Worm (Caenorhabditis elegans) whole organism, L4 larva: ENCODE measurements around the gene nlp-52.

Source experiments
- D1046.2 ChIP-seq: fragments of 200-800 bp; sonication (Bioruptor generic); IDR thresholded peaks from 2 replicates; pipeline ENCODE4 v1.3.6; 2022; ENCODE audit warnings: missing genetic modification characterization, missing compliant biosample characterization
- F26F4.8 ChIP-seq: fragments of 200-800 bp; sonication (Bioruptor generic); conservative IDR thresholded peaks from 2 replicates; pipeline ENCODE4 v1.3.6; 2022; ENCODE audit warnings: missing genetic modification characterization, missing compliant biosample characterization
- Y105C5A.15 ChIP-seq: fragments of 200-800 bp; sonication (Bioruptor generic); IDR thresholded peaks from 2 replicates; pipeline ENCODE4 v1.3.6; 2022; ENCODE audit warnings: missing genetic modification characterization, missing compliant biosample characterization
- ZK337.2 ChIP-seq: fragments of 200-800 bp; sonication (Bioruptor generic); IDR thresholded peaks from 2 replicates; pipeline ENCODE4 v1.3.6; 2022; ENCODE audit warnings: missing genetic modification reagents, missing genetic modification characterization, missing compliant biosample characterization
- aha-1 ChIP-seq: fragments of 150-350 bp; peaks from one replicate; lab custom pipeline; 2014; ENCODE audit warnings: missing biosample characterization, missing genetic modification characterization
- ama-1 ChIP-seq: fragments of 150-350 bp; optimal IDR thresholded peaks from 2 replicates; lab custom pipeline; 2014; ENCODE audit warnings: inconsistent platforms, mixed read lengths
- ceh-28 ChIP-seq: fragments of 150-350 bp; optimal IDR thresholded peaks from 2 replicates; lab custom pipeline; 2014; ENCODE audit warnings: missing biosample characterization, missing genetic modification reagents, missing genetic modification characterization
- dpl-1 ChIP-seq: fragments of 150-350 bp; optimal IDR thresholded peaks from 2 replicates; lab custom pipeline; 2014; ENCODE audit warnings: missing biosample characterization, missing genetic modification reagents, missing genetic modification characterization
- egl-43 ChIP-seq: fragments of 200-800 bp; sonication (Bioruptor generic); IDR thresholded peaks from 2 replicates; pipeline ENCODE4 v1.3.6; 2022; ENCODE audit warnings: missing genetic modification reagents, missing genetic modification characterization, missing compliant biosample characterization
- hif-1 ChIP-seq, 2 experiments: sonication (generic microtip); optimal IDR thresholded peaks; 2 replicates each; lab custom pipeline; 2016 to 2017; ENCODE audit warnings: missing compliant biosample characterization in 2 of 2, missing genetic modification characterization in 2 of 2, missing genetic modification reagents in 2 of 2, missing genotype in 2 of 2, mild to moderate bottlenecking in 1 of 2
- lin-38 ChIP-seq: fragments of 200-800 bp; sonication (Bioruptor generic); IDR thresholded peaks from 2 replicates; pipeline ENCODE4 v1.3.6; 2022; ENCODE audit warnings: missing genetic modification reagents, missing genetic modification characterization, missing compliant biosample characterization
- madf-5 ChIP-seq, 2 experiments: fragments of 200-800 bp; sonication (Bioruptor generic); IDR thresholded peaks; 2 replicates each; pipeline ENCODE4 v1.3.6; 2022; ENCODE audit warnings: missing compliant biosample characterization in 2 of 2, missing genetic modification characterization in 2 of 2
- mdt-29 ChIP-seq: fragments of 200-800 bp; sonication (Bioruptor generic); IDR thresholded peaks from 2 replicates; pipeline ENCODE4 v1.3.6; 2022; ENCODE audit warnings: missing genetic modification reagents, missing genetic modification characterization, missing compliant biosample characterization
- nhr-111 ChIP-seq: fragments of 200-800 bp; sonication (Bioruptor generic); optimal IDR thresholded peaks from 2 replicates; lab custom pipeline; 2018; ENCODE audit warnings: mild to moderate bottlenecking, missing genetic modification characterization, missing compliant biosample characterization
- set-16 ChIP-seq: fragments of 200-800 bp; sonication (Bioruptor generic); IDR thresholded peaks from 2 replicates; pipeline ENCODE4 v1.3.6; 2022; ENCODE audit warnings: missing genetic modification reagents, missing genetic modification characterization, missing compliant biosample characterization
- snpc-1.2 ChIP-seq: fragments of 200-800 bp; sonication (Bioruptor generic); IDR thresholded peaks from 2 replicates; pipeline ENCODE4 v1.3.6; 2022; ENCODE audit warnings: missing genetic modification reagents, missing genetic modification characterization, missing compliant biosample characterization
- spr-1 ChIP-seq: sonication (generic microtip); optimal IDR thresholded peaks from 2 replicates; lab custom pipeline; 2016; ENCODE audit warnings: mild to moderate bottlenecking, missing genetic modification characterization, missing compliant biosample characterization
- unc-62 ChIP-seq, 3 experiments: fragments of 150-350 bp in 1 of 3; sonication (generic microtip); optimal IDR thresholded peaks in 2 of 3; peaks in 1 of 3; 1 replicate in 1 of 3; 2 replicates in 2 of 3; lab custom pipeline; 2014 to 2017; ENCODE audit warnings: missing biosample characterization in 3 of 3, missing genetic modification characterization in 3 of 3, missing genetic modification reagents in 3 of 3, missing genotype in 1 of 3

nlp-52 gene

DNA sequence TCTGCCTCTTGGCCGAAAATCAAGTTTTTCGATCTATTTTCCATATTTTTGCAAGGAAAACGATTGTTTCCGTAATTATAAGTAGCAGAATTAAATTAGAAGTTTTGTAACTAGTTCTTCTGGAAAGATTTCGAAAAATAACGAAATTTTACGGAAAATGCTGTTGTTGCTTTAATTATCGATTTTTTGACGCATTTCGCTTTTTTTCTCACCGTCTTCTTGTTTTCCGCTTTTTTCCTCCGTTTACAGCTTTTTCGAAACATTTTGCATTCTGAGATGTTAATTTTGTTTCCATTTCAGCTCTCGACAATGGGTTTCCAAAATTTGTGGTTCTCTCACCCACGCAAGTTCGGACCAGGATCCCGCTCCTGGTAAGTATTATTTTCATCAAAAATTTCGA is 32.4 kb downstream of the nlp-52 start, which contains the start of gene rps-29:
Gene rps-29, plus strand, starts transcription at position 301 of the 400 bp plus-strand sequence.
- TF ChIP-seq aha-1 (tag; lab: Kevin White, UChicago) (peak; percentile 1), F26F4.8 (no peak), ceh-28 (tag; lab: Kevin White, UChicago) (peak; percentile 15)

DNA sequence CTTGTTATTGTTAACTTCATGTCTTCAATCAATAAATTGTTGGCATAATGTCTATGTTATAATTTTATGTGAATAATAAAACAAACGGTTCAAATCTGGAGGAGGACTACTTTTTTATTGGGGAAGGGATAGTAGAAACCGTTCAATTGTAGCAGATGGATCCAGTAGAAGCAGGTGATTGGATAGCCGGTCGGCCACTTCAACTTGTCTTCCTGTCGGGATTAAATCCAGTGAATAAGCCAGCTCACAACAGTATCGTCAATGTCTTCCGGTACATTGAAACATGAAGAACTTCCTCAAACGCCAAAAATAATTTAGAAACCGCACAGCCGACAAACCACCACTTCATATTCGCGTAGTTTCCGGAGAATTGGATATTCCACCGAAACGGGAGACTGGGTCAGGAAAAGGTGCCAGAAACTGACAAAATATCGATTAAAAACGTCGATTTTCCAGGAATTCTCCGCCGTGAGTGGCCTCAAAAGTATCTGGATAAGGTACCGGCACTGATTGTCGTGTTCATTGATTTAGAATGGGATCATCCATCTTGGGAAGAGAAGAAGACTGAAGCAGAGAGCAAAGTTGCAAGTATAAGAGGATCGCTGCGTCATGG is 33.5 kb downstream of the nlp-52 start, which contains the start of gene trpp-11:
Gene trpp-11, plus strand, starts transcription at position 153 of the 613 bp plus-strand sequence.
- peak; percentile 55 for TF ChIP-seq lin-38 (GFP tag; lab: Robert Waterston, UW)
- peak in 1 of 2 experiments; percentile 65 for TF ChIP-seq unc-62 (GFP tag; optimal IDR thresholded peaks at IDR 0.05 in 1 of 2; lab: Kevin White, UChicago)
- TF ChIP-seq unc-62 (tag; optimal IDR thresholded peaks at IDR 0.05; lab: Kevin White, UChicago), result no peak
- TF ChIP-seq ama-1 (lab: Kevin White, UChicago), result peak; percentile 43
- no peak for TF ChIP-seq hif-1 (tag; optimal IDR thresholded peaks at IDR 0.05; lab: Kevin White, UChicago)
- TF ChIP-seq D1046.2, result 0 out of 2 replicates have a peak, but pooled peaks have one; percentile 52
- TF ChIP-seq nhr-111 (GFP tag; lab: Kevin White, UChicago), result no peak
- TF ChIP-seq madf-5 (GFP tag; IDR thresholded peaks at IDR 0.05; lab: Robert Waterston, UW), result 0 out of 4 replicates have a peak, but pooled peaks of 1 of the 2 experiments have one; percentile 3
- 0 out of 2 replicates have a peak, but pooled peaks have one; percentile 15 for TF ChIP-seq egl-43 (GFP tag; lab: Robert Waterston, UW)

DNA sequence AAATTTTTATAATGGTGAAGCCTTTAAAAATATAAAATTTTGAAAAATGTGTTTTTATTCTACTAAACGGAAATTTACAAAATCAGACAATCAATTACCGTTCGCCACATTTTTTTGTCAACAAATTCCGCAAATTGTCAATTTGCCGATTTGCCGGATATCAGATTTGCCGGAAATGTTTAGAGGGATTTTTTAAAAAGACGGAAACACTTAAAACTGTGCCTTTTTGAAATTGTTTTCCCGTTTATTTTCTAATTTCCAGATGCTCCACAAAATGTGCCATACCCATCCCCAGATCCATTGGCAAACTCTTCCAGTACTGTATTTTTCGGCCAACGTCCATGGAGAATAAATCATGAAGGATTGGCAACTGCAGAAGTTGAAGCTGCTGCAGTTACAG is 35.9 kb downstream of the nlp-52 start:
- TF ChIP-seq spr-1, result no peak
- peak in 1 of 2 experiments; percentile 55 for TF ChIP-seq unc-62 (GFP tag; optimal IDR thresholded peaks at IDR 0.05 in 1 of 2; lab: Kevin White, UChicago)
- no peak for TF ChIP-seq unc-62 (tag; optimal IDR thresholded peaks at IDR 0.05; lab: Kevin White, UChicago)

DNA sequence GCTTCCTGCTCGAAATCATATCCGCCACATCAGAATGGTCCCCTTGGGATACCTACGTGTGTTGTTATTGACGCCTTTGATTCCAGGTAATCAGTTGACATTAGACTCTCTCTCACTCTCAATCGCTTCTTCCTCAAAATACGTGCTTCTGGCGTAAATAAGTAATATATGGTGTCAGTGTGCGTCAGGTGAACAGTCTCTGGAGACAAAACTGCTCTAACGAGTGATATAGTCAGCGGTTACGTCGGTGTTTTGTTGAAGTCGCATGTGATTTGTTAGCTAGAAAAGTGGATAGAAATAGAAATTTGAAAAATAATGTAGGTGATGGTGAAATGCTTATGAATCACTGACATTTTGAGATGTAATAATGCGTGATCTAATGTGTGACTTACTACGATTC is 40.5 kb downstream of the nlp-52 start:
- TF ChIP-seq ZK337.2 (GFP tag; lab: Robert Waterston, UW) (no peak), set-16 (GFP tag; lab: Robert Waterston, UW) (no peak), mdt-29 (GFP tag; lab: Robert Waterston, UW) (no peak), dpl-1 (GFP tag; lab: Kevin White, UChicago) (no peak)

DNA sequence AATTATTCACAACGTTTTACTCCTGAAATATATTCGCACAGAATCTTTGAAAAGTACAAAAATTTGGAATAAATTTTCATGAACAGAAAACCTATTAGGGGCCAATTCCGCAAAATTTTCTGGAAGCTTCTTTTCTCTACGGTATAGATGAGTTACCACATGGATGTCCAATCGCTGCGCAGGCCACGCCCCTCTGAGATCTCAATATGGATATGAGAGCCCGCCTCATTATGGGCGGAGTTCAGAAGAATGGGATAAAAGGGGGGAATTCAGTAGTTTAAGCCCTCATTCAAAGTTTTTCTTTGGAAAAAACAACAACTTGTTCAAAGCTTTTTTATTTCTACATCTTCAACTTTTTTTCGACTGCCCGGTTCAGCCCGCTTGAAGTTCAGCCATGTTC is 50.0 kb downstream of the nlp-52 start, which contains the start of gene daf-7:
Gene daf-7, plus strand, starts transcription at position 301 of the 400 bp plus-strand sequence.
- TF ChIP-seq snpc-1.2 (GFP tag; lab: Robert Waterston, UW) (no peak), aha-1 (tag; lab: Kevin White, UChicago) (peak; percentile 65), mdt-29 (GFP tag; lab: Robert Waterston, UW) (no peak), Y105C5A.15 (GFP tag; lab: Robert Waterston, UW) (no peak)
